Worm (Caenorhabditis elegans) whole organism, L4/young adult: ENCODE data around the gene nprl-2.

ENCODE experiments used
- W03F9.2 ChIP-seq: fragments of 150-350 bp; optimal IDR thresholded peaks from 2 replicates; lab custom pipeline; 2014; ENCODE audit warnings: missing biosample characterization, missing genetic modification characterization
- dao-5 ChIP-seq: sonication (generic microtip); optimal IDR thresholded peaks from 2 replicates; lab custom pipeline; 2016; ENCODE audit warnings: missing genotype, missing genetic modification characterization, moderate library complexity, missing compliant biosample characterization

DNA sequence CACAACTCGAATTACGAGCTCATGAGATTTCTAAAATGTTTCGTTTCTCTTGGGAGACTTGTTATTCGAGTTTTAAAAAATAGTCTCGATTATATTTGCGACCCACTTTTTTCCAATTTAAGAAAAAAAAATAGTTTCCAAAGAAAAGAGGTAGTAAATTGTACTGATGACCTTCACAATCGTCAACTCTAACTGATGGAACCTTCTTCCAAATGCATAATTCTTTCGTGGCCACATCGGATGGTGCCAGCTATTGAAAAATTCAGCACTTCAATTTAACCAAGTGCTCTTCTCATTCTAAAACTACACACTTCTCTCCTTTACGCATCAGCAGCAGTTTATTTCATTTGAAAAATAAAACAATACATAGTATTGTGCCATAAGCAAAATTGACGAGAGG, 13.0 kb upstream of the nprl-2 start:
- TF ChIP-seq dao-5 (tag; lab: Kevin White, UChicago) = no peak
- TF ChIP-seq W03F9.2 (tag; lab: Kevin White, UChicago) = no peak
